Fruit fly (Drosophila melanogaster) whole organism, prepupa: ENCODE data around the gene CG3165.

Experiments used
- CG3032 ChIP-seq: fragments of 200-800 bp; optimal IDR thresholded peaks from 2 replicates; lab custom pipeline; 2019; ENCODE audit warnings: missing biosample characterization, mild to moderate bottlenecking, missing genetic modification characterization, moderate library complexity
- CG6792 ChIP-seq: fragments of 200-800 bp; sonication (Bioruptor generic); optimal IDR thresholded peaks from 3 replicates; lab custom pipeline; 2016; ENCODE audit warnings: missing biosample characterization, missing genetic modification characterization
- CG7368 ChIP-seq: fragments of 200-800 bp; sonication (Bioruptor generic); optimal IDR thresholded peaks from 3 replicates; lab custom pipeline; 2016; ENCODE audit warnings: missing biosample characterization, missing genetic modification characterization
- Eip78C ChIP-seq: fragments of 200-800 bp; sonication (Bioruptor generic); peaks from one replicate; lab custom pipeline; 2016; ENCODE audit warnings: missing biosample characterization, missing genetic modification characterization
- Gug ChIP-seq: fragments of 200-800 bp; sonication (Bioruptor generic); IDR thresholded peaks from 2 replicates; pipeline ENCODE4 v1.3.6; 2022; ENCODE audit warnings: missing biosample characterization, missing genetic modification characterization
- Lpt ChIP-seq: fragments of 200-800 bp; sonication (Bioruptor generic); optimal IDR thresholded peaks from 3 replicates; lab custom pipeline; 2016; ENCODE audit warnings: missing biosample characterization, missing genetic modification characterization
- Sox14 ChIP-seq: fragments of 200-800 bp; sonication (Bioruptor generic); optimal IDR thresholded peaks from 3 replicates; lab custom pipeline; 2016; ENCODE audit warnings: missing biosample characterization, missing genetic modification characterization

DNA sequence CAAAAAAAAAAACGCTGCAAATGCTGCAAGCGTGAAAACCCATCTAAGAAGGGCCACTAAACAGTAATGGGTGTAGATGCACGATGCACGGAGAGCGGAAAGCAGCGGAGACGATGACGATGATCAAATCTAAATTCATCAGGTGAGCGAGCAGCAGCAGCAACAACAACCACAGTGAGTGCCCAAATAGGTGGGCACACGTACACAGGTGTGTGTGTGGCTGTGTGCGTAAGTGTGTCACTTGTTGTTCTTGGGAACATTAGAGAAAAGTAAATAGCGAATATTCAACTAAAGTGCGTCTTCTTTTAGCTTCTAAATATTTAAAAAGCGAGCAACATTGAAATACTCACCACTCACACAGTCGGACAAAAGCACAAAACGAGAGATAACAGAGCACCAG, 16.3 kb downstream of the CG3165 start:
- TF ChIP-seq Eip78C (no peak), CG7368 (no peak), Sox14 (no peak), CG6792 (GFP tag; lab: Kevin White, UChicago) (no peak), Gug (GFP tag; lab: Robert Waterston, UW) (no peak), CG3032 (tag; lab: Kevin White, UChicago) (no peak), Lpt (GFP tag; lab: Kevin White, UChicago) (no peak)
